Fruit fly (Drosophila melanogaster) whole organism, embryonic: ENCODE results near the gene Ubi-p5E.

Experiments
- Aef1 ChIP-seq: fragments of 200-800 bp; sonication (Bioruptor generic); IDR thresholded peaks from 3 replicates; pipeline ENCODE4 v1.3.6; 2022; ENCODE audit warnings: missing biosample characterization, missing genetic modification characterization
- Atf3 ChIP-seq: fragments of 200-800 bp; sonication (Bioruptor generic); optimal IDR thresholded peaks from 3 replicates; lab custom pipeline; 2016; ENCODE audit warnings: missing biosample characterization, missing genetic modification characterization
- B-H2 ChIP-seq: fragments of 200-800 bp; sonication (Bioruptor generic); optimal IDR thresholded peaks from 2 replicates; lab custom pipeline; 2018; ENCODE audit warnings: missing biosample characterization, mild to moderate bottlenecking, missing genetic modification characterization
- BEAF-32 ChIP-seq: fragments of 200-800 bp; sonication (Bioruptor generic); optimal IDR thresholded peaks from 3 replicates; lab custom pipeline; 2017; ENCODE audit warnings: missing biosample characterization, missing genetic modification characterization, mild to moderate bottlenecking, moderate library complexity, missing genetic modification reagents
- CG10366 ChIP-seq: fragments of 200-800 bp; sonication (Bioruptor generic); IDR thresholded peaks from 2 replicates; pipeline ENCODE4 v1.3.6; 2022; ENCODE audit warnings: missing biosample characterization, missing genetic modification characterization
- CG12104 ChIP-seq: fragments of 200-800 bp; sonication (Bioruptor generic); optimal IDR thresholded peaks from 3 replicates; lab custom pipeline; 2016; ENCODE audit warnings: missing biosample characterization, missing genetic modification characterization
- CG12155 ChIP-seq: fragments of 200-800 bp; sonication (Bioruptor generic); optimal IDR thresholded peaks from 3 replicates; lab custom pipeline; 2016; ENCODE audit warnings: missing biosample characterization, missing genetic modification characterization
- CG13287 ChIP-seq: fragments of 200-800 bp; sonication (Bioruptor generic); IDR thresholded peaks from 2 replicates; pipeline ENCODE4 v1.3.6; 2022; ENCODE audit warnings: missing biosample characterization, missing genetic modification characterization; ENCODE audit not compliant: partially characterized antibody
- CG13424 ChIP-seq: fragments of 200-800 bp; sonication (Bioruptor generic); optimal IDR thresholded peaks from 2 replicates; lab custom pipeline; 2019; ENCODE audit warnings: missing biosample characterization, mild to moderate bottlenecking, missing genetic modification characterization, moderate library complexity
- CG14014 ChIP-seq: fragments of 200-800 bp; sonication (Bioruptor generic); IDR thresholded peaks from 2 replicates; pipeline ENCODE4 v1.3.6; 2022; ENCODE audit warnings: missing biosample characterization, missing genetic modification characterization
- CG15073 ChIP-seq: fragments of 200-800 bp; sonication (Bioruptor generic); optimal IDR thresholded peaks from 2 replicates; lab custom pipeline; 2016; ENCODE audit warnings: missing biosample characterization, missing genetic modification characterization
- CG32767 ChIP-seq: fragments of 200-800 bp; sonication (Bioruptor generic); IDR thresholded peaks from 2 replicates; pipeline ENCODE4 v1.3.6; 2022; ENCODE audit warnings: missing biosample characterization, missing genetic modification characterization
- CG3407 ChIP-seq: fragments of 200-800 bp; sonication (Bioruptor generic); optimal IDR thresholded peaks from 2 replicates; lab custom pipeline; 2018; ENCODE audit warnings: missing biosample characterization, mild to moderate bottlenecking, missing genetic modification characterization
- CG4820 ChIP-seq: fragments of 200-800 bp; sonication (Bioruptor generic); optimal IDR thresholded peaks from 3 replicates; lab custom pipeline; 2016; ENCODE audit warnings: missing biosample characterization, missing genetic modification characterization
- CG5180 ChIP-seq: fragments of 200-800 bp; sonication (Bioruptor generic); optimal IDR thresholded peaks from 3 replicates; lab custom pipeline; 2017; ENCODE audit warnings: missing biosample characterization, missing genetic modification characterization, mild to moderate bottlenecking, moderate library complexity, missing genetic modification reagents
- CG7928 ChIP-seq: fragments of 200-800 bp; sonication (Bioruptor generic); optimal IDR thresholded peaks from 2 replicates; lab custom pipeline; 2017; ENCODE audit warnings: missing biosample characterization, mild to moderate bottlenecking, missing genetic modification characterization
- CG8089 ChIP-seq: fragments of 200-800 bp; sonication (Bioruptor generic); optimal IDR thresholded peaks from 3 replicates; lab custom pipeline; 2016; ENCODE audit warnings: missing biosample characterization, missing genetic modification characterization
- CG8388 ChIP-seq: fragments of 200-800 bp; sonication (Bioruptor generic); optimal IDR thresholded peaks from 2 replicates; lab custom pipeline; 2019; ENCODE audit warnings: missing biosample characterization, mild to moderate bottlenecking, missing genetic modification characterization, moderate library complexity
- CG9215 ChIP-seq: fragments of 200-800 bp; sonication (Bioruptor generic); IDR thresholded peaks from 2 replicates; pipeline ENCODE4 v1.3.6; 2022; ENCODE audit warnings: missing biosample characterization, missing genetic modification characterization
- CG9797 ChIP-seq: fragments of 200-800 bp; sonication (Bioruptor generic); optimal IDR thresholded peaks from 3 replicates; lab custom pipeline; 2018; ENCODE audit warnings: missing biosample characterization, mild to moderate bottlenecking, missing genetic modification characterization
- CTCF ChIP-seq: fragments of 200-800 bp; sonication (Bioruptor generic); optimal IDR thresholded peaks from 2 replicates; lab custom pipeline; 2017; ENCODE audit warnings: missing biosample characterization, mild to moderate bottlenecking, missing genetic modification characterization, moderate library complexity
- Chrac-16 ChIP-seq: fragments of 200-800 bp; sonication (Bioruptor generic); optimal IDR thresholded peaks from 3 replicates; lab custom pipeline; 2016; ENCODE audit warnings: missing biosample characterization, missing genetic modification characterization
- D19A ChIP-seq: fragments of 200-800 bp; optimal IDR thresholded peaks from 3 replicates; lab custom pipeline; 2019; ENCODE audit warnings: missing biosample characterization, mild to moderate bottlenecking, missing genetic modification characterization, moderate library complexity
- Dp ChIP-seq: fragments of 200-800 bp; sonication (Bioruptor generic); optimal IDR thresholded peaks from 2 replicates; lab custom pipeline; 2018; ENCODE audit warnings: missing biosample characterization, mild to moderate bottlenecking, missing genetic modification characterization, moderate library complexity
- HLHmδ ChIP-seq: fragments of 200-800 bp; sonication (Bioruptor generic); optimal IDR thresholded peaks from 2 replicates; lab custom pipeline; 2018; ENCODE audit warnings: missing biosample characterization, mild to moderate bottlenecking, missing genetic modification characterization, moderate library complexity
- Hr3 ChIP-seq: fragments of 200-800 bp; sonication (Bioruptor generic); optimal IDR thresholded peaks from 3 replicates; lab custom pipeline; 2016; ENCODE audit warnings: missing biosample characterization, missing genetic modification characterization
- Lim3 ChIP-seq: fragments of 200-800 bp; sonication (Bioruptor generic); IDR thresholded peaks from 2 replicates; pipeline ENCODE4 v1.3.6; 2022; ENCODE audit warnings: missing biosample characterization, missing genetic modification characterization
- Meics ChIP-seq: fragments of 200-800 bp; sonication (Bioruptor generic); optimal IDR thresholded peaks from 2 replicates; lab custom pipeline; 2017; ENCODE audit warnings: missing biosample characterization, mild to moderate bottlenecking, missing genetic modification characterization
- NFAT ChIP-seq: fragments of 200-800 bp; sonication (Bioruptor generic); IDR thresholded peaks from 2 replicates; pipeline ENCODE4 v1.3.6; 2022; ENCODE audit warnings: missing biosample characterization, missing genetic modification characterization
- PHDP ChIP-seq: fragments of 200-800 bp; sonication (Bioruptor generic); optimal IDR thresholded peaks from 3 replicates; lab custom pipeline; 2018; ENCODE audit warnings: missing biosample characterization, mild to moderate bottlenecking, missing genetic modification characterization, moderate library complexity
- Sin3A ChIP-seq: fragments of >200 bp; optimal IDR thresholded peaks from 2 replicates; lab custom pipeline; 2018
- TFAM ChIP-seq: fragments of 200-800 bp; sonication (Bioruptor generic); optimal IDR thresholded peaks from 2 replicates; lab custom pipeline; 2017; ENCODE audit warnings: missing biosample characterization, missing genetic modification characterization, inconsistent platforms
- Taf1 ChIP-seq: fragments of 200-800 bp; sonication (Bioruptor generic); IDR thresholded peaks from 2 replicates; pipeline ENCODE4 v1.3.6; 2022; ENCODE audit warnings: missing biosample characterization, missing genetic modification characterization
- cato ChIP-seq: fragments of 200-800 bp; sonication (Bioruptor generic); optimal IDR thresholded peaks from 2 replicates; lab custom pipeline; 2016; ENCODE audit warnings: missing biosample characterization, missing genetic modification characterization, borderline replicate concordance
- danr ChIP-seq: fragments of 200-800 bp; sonication (Bioruptor generic); IDR thresholded peaks from 2 replicates; pipeline ENCODE4 v1.3.6; 2022; ENCODE audit warnings: missing biosample characterization, missing genetic modification characterization
- dpn ChIP-seq, 2 experiments: fragments of 200-800 bp; sonication (Bioruptor generic); optimal IDR thresholded peaks; 3 replicates each; lab custom pipeline; 2016; ENCODE audit warnings: missing biosample characterization in 2 of 2, missing genetic modification characterization in 2 of 2
- dysf ChIP-seq: fragments of 200-800 bp; sonication (Bioruptor generic); IDR thresholded peaks from 3 replicates; pipeline ENCODE4 v1.3.6; 2022; ENCODE audit warnings: missing biosample characterization, missing genetic modification characterization
- en ChIP-seq: fragments of 200-800 bp; sonication (Bioruptor generic); optimal IDR thresholded peaks from 2 replicates; lab custom pipeline; 2016; ENCODE audit warnings: missing biosample characterization, missing genetic modification characterization
- esg ChIP-seq: fragments of 200-800 bp; sonication (Bioruptor generic); conservative IDR thresholded peaks from 2 replicates; pipeline ENCODE4 v1.3.6; 2022; ENCODE audit warnings: missing biosample characterization, missing genetic modification characterization
- gsb ChIP-seq: fragments of 200-800 bp; sonication (Bioruptor generic); IDR thresholded peaks from 2 replicates; pipeline ENCODE4 v1.3.6; 2022; ENCODE audit warnings: missing biosample characterization, missing genetic modification characterization
- gt ChIP-seq: fragments of 200-800 bp; sonication (Bioruptor generic); IDR thresholded peaks from 2 replicates; pipeline ENCODE4 v1.3.6; 2022; ENCODE audit warnings: missing biosample characterization, missing genetic modification characterization
- jing ChIP-seq: fragments of 200-800 bp; sonication (Bioruptor generic); optimal IDR thresholded peaks from 2 replicates; lab custom pipeline; 2018; ENCODE audit warnings: missing biosample characterization, mild to moderate bottlenecking, missing genetic modification characterization
- jumu ChIP-seq: fragments of 200-800 bp; sonication (Bioruptor generic); optimal IDR thresholded peaks from 3 replicates; lab custom pipeline; 2016; ENCODE audit warnings: missing biosample characterization, missing genetic modification characterization
- lmd ChIP-seq: fragments of 200-800 bp; sonication (Bioruptor generic); IDR thresholded peaks from 2 replicates; pipeline ENCODE4 v1.3.6; 2022; ENCODE audit warnings: missing biosample characterization, missing genetic modification characterization
- maf-S ChIP-seq: fragments of 200-800 bp; sonication (Bioruptor generic); optimal IDR thresholded peaks from 2 replicates; lab custom pipeline; 2016; ENCODE audit warnings: missing biosample characterization, missing genetic modification characterization
- nmo ChIP-seq: fragments of 200-800 bp; sonication (Bioruptor generic); optimal IDR thresholded peaks from 2 replicates; lab custom pipeline; 2018; ENCODE audit warnings: missing biosample characterization, mild to moderate bottlenecking, missing genetic modification characterization, moderate library complexity
- row ChIP-seq: fragments of 200-800 bp; sonication (Bioruptor generic); IDR thresholded peaks from 3 replicates; pipeline ENCODE4 v1.3.6; 2022; ENCODE audit warnings: missing biosample characterization, missing genetic modification characterization
- run ChIP-seq: fragments of 200-800 bp; sonication (Bioruptor generic); optimal IDR thresholded peaks from 3 replicates; lab custom pipeline; 2018; ENCODE audit warnings: missing biosample characterization, mild to moderate bottlenecking, missing genetic modification characterization
- shn ChIP-seq: fragments of 200-800 bp; sonication (Bioruptor generic); optimal IDR thresholded peaks from 3 replicates; lab custom pipeline; 2016; ENCODE audit warnings: missing biosample characterization, missing genetic modification characterization
- usp ChIP-seq: fragments of >200 bp; optimal IDR thresholded peaks from 2 replicates; lab custom pipeline; 2017; ENCODE audit warnings: missing biosample characterization, missing genetic modification characterization
- vfl ChIP-seq: fragments of 200-800 bp; sonication (Bioruptor generic); optimal IDR thresholded peaks from 2 replicates; lab custom pipeline; 2016; ENCODE audit warnings: missing biosample characterization, missing genetic modification characterization
- wek ChIP-seq: fragments of 200-800 bp; sonication (Bioruptor generic); optimal IDR thresholded peaks from 3 replicates; lab custom pipeline; 2018; ENCODE audit warnings: missing biosample characterization, mild to moderate bottlenecking, missing genetic modification characterization, moderate library complexity
- zen2 ChIP-seq: fragments of 200-800 bp; sonication (Bioruptor generic); IDR thresholded peaks from 3 replicates; pipeline ENCODE4 v1.3.6; 2022; ENCODE audit warnings: missing biosample characterization, missing genetic modification characterization; ENCODE audit not compliant: partially characterized antibody

Ubi-p5E gene

DNA sequence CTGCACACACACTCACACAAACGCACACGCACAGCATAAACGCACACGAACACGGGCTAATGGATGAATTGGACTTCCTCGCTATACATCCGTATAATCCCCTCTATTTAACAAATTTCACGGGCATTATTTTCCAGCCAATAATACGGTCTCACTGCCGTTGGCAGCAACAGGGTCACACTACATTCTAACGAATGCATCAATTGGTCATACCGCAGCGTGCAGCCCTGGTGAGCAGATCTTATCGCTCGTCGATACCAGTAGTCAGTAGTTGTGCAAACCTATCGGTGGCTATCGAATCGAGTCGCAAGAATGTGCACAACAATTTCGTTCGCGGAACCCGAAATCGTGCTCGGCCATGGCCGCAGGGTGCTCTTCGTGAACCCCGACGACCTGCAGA, 8.4 kb upstream of the Ubi-p5E start, which contains the start of the genes Top3beta and wuho (continued):
- 0 out of 2 replicates have a peak, but pooled peaks have one; percentile 13 for TF ChIP-seq CG32767 (GFP tag; lab: Robert Waterston, UW)
- TF ChIP-seq gt (GFP tag; lab: Robert Waterston, UW), result no peak
- no peak for TF ChIP-seq Meics
- TF ChIP-seq CG5180 (GFP tag; lab: Kevin White, UChicago), result no peak
- TF ChIP-seq lmd (GFP tag; lab: Robert Waterston, UW), result no peak
- TF ChIP-seq CG9215, result no peak
- no peak for TF ChIP-seq en (GFP tag; lab: Kevin White, UChicago)
- peak; percentile 58 for TF ChIP-seq jumu (GFP tag; lab: Kevin White, UChicago)
- no peak for TF ChIP-seq CG3407 (GFP tag; lab: Kevin White, UChicago)
- TF ChIP-seq CG8089 (GFP tag; lab: Kevin White, UChicago), result no peak
- no peak for TF ChIP-seq D19A (tag; lab: Kevin White, UChicago)
- TF ChIP-seq Sin3A, result peak; percentile 66
- no peak for TF ChIP-seq Atf3 (GFP tag; lab: Kevin White, UChicago)
- peak; percentile 82 for TF ChIP-seq CG13287 (GFP tag; lab: Robert Waterston, UW)
- peak; percentile 62 for TF ChIP-seq B-H2 (GFP tag; lab: Kevin White, UChicago)
- TF ChIP-seq CG9797 (GFP tag; lab: Kevin White, UChicago), result peak; percentile 99
- TF ChIP-seq usp (GFP tag; lab: Kevin White, UChicago), result no peak
- peak; percentile 97 for TF ChIP-seq CG7928 (GFP tag; lab: Kevin White, UChicago)
- 0 out of 3 replicates have a peak, but pooled peaks have one; percentile 65 for TF ChIP-seq zen2
- TF ChIP-seq Dp (GFP tag; lab: Kevin White, UChicago), result peak; percentile 49
- no peak; the same call in 1 of the 2 replicates for TF ChIP-seq CG14014 (GFP tag; lab: Robert Waterston, UW)
- no peak for TF ChIP-seq CG4820 (GFP tag; lab: Kevin White, UChicago)
- peak; percentile 47 for TF ChIP-seq nmo (GFP tag; lab: Kevin White, UChicago)
- no peak for TF ChIP-seq Hr3 (GFP tag; lab: Kevin White, UChicago)
- TF ChIP-seq Lim3 (GFP tag; lab: Robert Waterston, UW), result no peak
- TF ChIP-seq PHDP (tag; lab: Kevin White, UChicago), result peak; percentile 32
- TF ChIP-seq run (tag; lab: Kevin White, UChicago), result peak; percentile 35
- peak; percentile 66 for TF ChIP-seq BEAF-32 (GFP tag; lab: Kevin White, UChicago)
- TF ChIP-seq CTCF, result peak; percentile 29
- TF ChIP-seq cato, result no peak
- TF ChIP-seq CG15073, result no peak
- TF ChIP-seq TFAM (GFP tag; lab: Kevin White, UChicago), result no peak
- no peak for TF ChIP-seq CG10366
- no peak for TF ChIP-seq danr (GFP tag; lab: Robert Waterston, UW)
- no peak for TF ChIP-seq gsb (GFP tag; lab: Robert Waterston, UW)
- peak; percentile 87 for TF ChIP-seq CG12155
- peak; percentile 18; the same call in 1 of the 3 replicates for TF ChIP-seq dysf (GFP tag; lab: Robert Waterston, UW)
- TF ChIP-seq CG8388 (GFP tag; lab: Kevin White, UChicago), result no peak
- TF ChIP-seq Aef1, result no peak
- TF ChIP-seq esg, result no peak
- TF ChIP-seq HLHmδ, result peak; percentile 91
- no peak for TF ChIP-seq jing (GFP tag; lab: Kevin White, UChicago)
- TF ChIP-seq dpn (GFP tag; optimal IDR thresholded peaks at IDR 0.05; lab: Kevin White, UChicago), result peak; percentile 51 to 60
- peak; percentile 6 for TF ChIP-seq shn (GFP tag; lab: Kevin White, UChicago)
- TF ChIP-seq NFAT (GFP tag; lab: Robert Waterston, UW), result 0 out of 2 replicates have a peak, but pooled peaks have one; percentile 20
- peak; percentile 8 for TF ChIP-seq CG13424
- no peak for TF ChIP-seq Taf1 (GFP tag; lab: Robert Waterston, UW)
- peak; percentile 81 for TF ChIP-seq wek (GFP tag; lab: Kevin White, UChicago)
- peak; percentile 67 for TF ChIP-seq row (GFP tag; lab: Robert Waterston, UW)
- peak; percentile 25 for TF ChIP-seq Chrac-16 (GFP tag; lab: Kevin White, UChicago)
- TF ChIP-seq maf-S, result peak; percentile 57
- TF ChIP-seq vfl, result no peak
- TF ChIP-seq CG12104 (GFP tag; lab: Kevin White, UChicago), result no peak
